Worm (Caenorhabditis elegans) whole organism, L4 larva: ENCODE results near the gene C05C10.7.
A peak's percentile ranks its signal among the peaks of the same experiment; 100 is the strongest.

ENCODE experiments used
- Y48G9A.11 ChIP-seq: fragments of 200-800 bp; sonication (Bioruptor generic); IDR thresholded peaks from 2 replicates; pipeline ENCODE4 v1.3.6; 2022; ENCODE audit warnings: missing genetic modification reagents, missing genetic modification characterization, missing compliant biosample characterization
- Y5F2A.4 ChIP-seq: fragments of 200-800 bp; sonication (Bioruptor generic); optimal IDR thresholded peaks from 2 replicates; lab custom pipeline; 2018; ENCODE audit warnings: mild to moderate bottlenecking, missing genetic modification characterization, missing compliant biosample characterization
- attf-4 ChIP-seq: sonication (generic microtip); optimal IDR thresholded peaks from 3 replicates; lab custom pipeline; 2017; ENCODE audit warnings: missing biosample characterization, missing genetic modification characterization
- ceh-20 ChIP-seq: fragments of 200-800 bp; sonication (Bioruptor generic); IDR thresholded peaks from 2 replicates; pipeline ENCODE4 v1.3.6; 2022; ENCODE audit warnings: missing genetic modification reagents, missing genetic modification characterization, missing compliant biosample characterization
- ceh-28 ChIP-seq: fragments of 150-350 bp; optimal IDR thresholded peaks from 2 replicates; lab custom pipeline; 2014; ENCODE audit warnings: missing biosample characterization, missing genetic modification reagents, missing genetic modification characterization
- ctbp-1 ChIP-seq: fragments of 200-800 bp; sonication (Bioruptor generic); IDR thresholded peaks from 2 replicates; pipeline ENCODE4 v1.3.6; 2022; ENCODE audit warnings: missing genetic modification reagents, missing genetic modification characterization, missing compliant biosample characterization
- daf-16 ChIP-seq, 3 experiments: sonication (generic microtip); optimal IDR thresholded peaks; 2 replicates each; lab custom pipeline; 2016 to 2017; ENCODE audit warnings: missing genetic modification characterization in 3 of 3, missing genetic modification reagents in 3 of 3, mild to moderate bottlenecking in 2 of 3, missing compliant biosample characterization in 2 of 3, missing biosample characterization in 1 of 3, moderate library complexity in 1 of 3
- daf-8 ChIP-seq: fragments of 200-800 bp; sonication (Bioruptor generic); IDR thresholded peaks from 2 replicates; pipeline ENCODE4 v1.3.6; 2022; ENCODE audit warnings: missing genetic modification characterization, missing compliant biosample characterization
- dmd-8 ChIP-seq: fragments of 200-800 bp; sonication (Bioruptor generic); IDR thresholded peaks from 2 replicates; pipeline ENCODE4 v1.3.6; 2022; ENCODE audit warnings: missing genetic modification characterization, missing compliant biosample characterization
- dmd-9 ChIP-seq: fragments of 200-800 bp; sonication (Bioruptor generic); IDR thresholded peaks from 2 replicates; pipeline ENCODE4 v1.3.6; 2022; ENCODE audit warnings: missing genetic modification reagents, missing genetic modification characterization, missing compliant biosample characterization
- dpl-1 ChIP-seq: fragments of 150-350 bp; optimal IDR thresholded peaks from 2 replicates; lab custom pipeline; 2014; ENCODE audit warnings: missing biosample characterization, missing genetic modification reagents, missing genetic modification characterization
- dve-1 ChIP-seq: sonication (generic microtip); optimal IDR thresholded peaks from 2 replicates; lab custom pipeline; 2017; ENCODE audit warnings: antibody characterized with exemption, mild to moderate bottlenecking, missing genetic modification characterization, missing compliant biosample characterization; ENCODE audit not compliant: insufficient read depth
- egl-43 ChIP-seq: fragments of 200-800 bp; sonication (Bioruptor generic); IDR thresholded peaks from 2 replicates; pipeline ENCODE4 v1.3.6; 2022; ENCODE audit warnings: missing genetic modification reagents, missing genetic modification characterization, missing compliant biosample characterization
- fkh-10 ChIP-seq: fragments of 150-350 bp; optimal IDR thresholded peaks from 2 replicates; lab custom pipeline; 2014; ENCODE audit warnings: missing biosample characterization, missing genetic modification reagents, missing genetic modification characterization
- fos-1 ChIP-seq: fragments of 150-350 bp; optimal IDR thresholded peaks from 2 replicates; lab custom pipeline; 2014; ENCODE audit warnings: missing biosample characterization, missing genetic modification characterization
- hif-1 ChIP-seq, 2 experiments: sonication (generic microtip); optimal IDR thresholded peaks; 2 replicates each; lab custom pipeline; 2016 to 2017; ENCODE audit warnings: missing compliant biosample characterization in 2 of 2, missing genetic modification characterization in 2 of 2, missing genetic modification reagents in 2 of 2, missing genotype in 2 of 2, mild to moderate bottlenecking in 1 of 2
- hlh-11 ChIP-seq: fragments of 200-800 bp; sonication (Bioruptor generic); optimal IDR thresholded peaks from 2 replicates; lab custom pipeline; 2018; ENCODE audit warnings: mild to moderate bottlenecking, missing genetic modification characterization, missing compliant biosample characterization
- hlh-30 ChIP-seq: sonication (generic microtip); optimal IDR thresholded peaks from 2 replicates; lab custom pipeline; 2017; ENCODE audit warnings: antibody characterized with exemption, mild to moderate bottlenecking, missing genetic modification characterization, missing compliant biosample characterization; ENCODE audit not compliant: insufficient read depth
- hmg-1.1 ChIP-seq: fragments of 200-800 bp; sonication (Bioruptor generic); IDR thresholded peaks from 2 replicates; pipeline ENCODE4 v1.3.6; 2022; ENCODE audit warnings: missing genetic modification reagents, missing genetic modification characterization, missing compliant biosample characterization
- jun-1 ChIP-seq: fragments of 150-350 bp; optimal IDR thresholded peaks from 2 replicates; lab custom pipeline; 2014; ENCODE audit warnings: missing biosample characterization, missing genetic modification reagents, missing genetic modification characterization
- lin-13 ChIP-seq: fragments of 150-350 bp; optimal IDR thresholded peaks from 2 replicates; lab custom pipeline; 2014; ENCODE audit warnings: missing biosample characterization, missing genetic modification reagents, missing genetic modification characterization
- lin-38 ChIP-seq: fragments of 200-800 bp; sonication (Bioruptor generic); IDR thresholded peaks from 2 replicates; pipeline ENCODE4 v1.3.6; 2022; ENCODE audit warnings: missing genetic modification reagents, missing genetic modification characterization, missing compliant biosample characterization
- lin-39 ChIP-seq: fragments of 150-350 bp; optimal IDR thresholded peaks from 2 replicates; lab custom pipeline; 2014; ENCODE audit warnings: missing biosample characterization, missing genetic modification reagents, missing genetic modification characterization
- lsy-2 ChIP-seq, 2 experiments: fragments of 150-350 bp in 1 of 2; sonication (generic microtip) in 1 of 2; optimal IDR thresholded peaks; 2 replicates each; lab custom pipeline; 2014 to 2017; ENCODE audit warnings: missing biosample characterization in 2 of 2, missing genetic modification characterization in 2 of 2
- mdl-1 ChIP-seq, 2 experiments: fragments of 150-350 bp in 1 of 2; sonication (generic microtip) in 1 of 2; optimal IDR thresholded peaks; 2 replicates each; lab custom pipeline; 2014 to 2017; ENCODE audit warnings: missing biosample characterization in 2 of 2, missing genetic modification characterization in 2 of 2
- mxl-3 ChIP-seq: fragments of 200-800 bp; sonication (Bioruptor generic); optimal IDR thresholded peaks from 2 replicates; lab custom pipeline; 2018; ENCODE audit warnings: mild to moderate bottlenecking, missing genetic modification characterization, missing compliant biosample characterization
- nhr-10 ChIP-seq: fragments of 150-350 bp; optimal IDR thresholded peaks from 2 replicates; lab custom pipeline; 2014; ENCODE audit warnings: missing biosample characterization, missing genetic modification characterization
- nhr-11 ChIP-seq: fragments of 150-350 bp; optimal IDR thresholded peaks from 2 replicates; lab custom pipeline; 2014; ENCODE audit warnings: missing biosample characterization, missing genetic modification characterization
- nhr-28 ChIP-seq: fragments of 150-350 bp; optimal IDR thresholded peaks from 2 replicates; lab custom pipeline; 2014; ENCODE audit warnings: missing biosample characterization, missing genetic modification characterization
- nhr-42 ChIP-seq: fragments of 200-800 bp; sonication (Bioruptor generic); IDR thresholded peaks from 2 replicates; pipeline ENCODE4 v1.3.6; 2022; ENCODE audit warnings: missing genetic modification characterization, missing compliant biosample characterization
- rbr-2 ChIP-seq: sonication (generic microtip); optimal IDR thresholded peaks from 2 replicates; lab custom pipeline; 2016; ENCODE audit warnings: missing genotype, missing genetic modification characterization, missing compliant biosample characterization
- sdz-12 ChIP-seq: fragments of 200-800 bp; sonication (Bioruptor generic); optimal IDR thresholded peaks from 2 replicates; lab custom pipeline; 2018; ENCODE audit warnings: mild to moderate bottlenecking, missing genetic modification characterization, missing compliant biosample characterization
- tag-97 ChIP-seq: fragments of 200-800 bp; sonication (Bioruptor generic); IDR thresholded peaks from 2 replicates; pipeline ENCODE4 v1.3.6; 2022; ENCODE audit warnings: missing genetic modification characterization, missing compliant biosample characterization
- tra-1 ChIP-seq: fragments of 200-800 bp; sonication (Bioruptor generic); IDR thresholded peaks from 2 replicates; pipeline ENCODE4 v1.3.6; 2022; ENCODE audit warnings: missing genetic modification reagents, missing genetic modification characterization, missing compliant biosample characterization
- unc-130 ChIP-seq: sonication (generic microtip); optimal IDR thresholded peaks from 2 replicates; lab custom pipeline; 2016; ENCODE audit warnings: missing genetic modification reagents, missing genetic modification characterization, missing compliant biosample characterization
- unc-62 ChIP-seq, 3 experiments: fragments of 150-350 bp in 1 of 3; sonication (generic microtip); optimal IDR thresholded peaks in 2 of 3; peaks in 1 of 3; 1 replicate in 1 of 3; 2 replicates in 2 of 3; lab custom pipeline; 2014 to 2017; ENCODE audit warnings: missing biosample characterization in 3 of 3, missing genetic modification characterization in 3 of 3, missing genetic modification reagents in 3 of 3, missing genotype in 1 of 3
- zag-1 ChIP-seq: fragments of 150-350 bp; optimal IDR thresholded peaks from 2 replicates; lab custom pipeline; 2014; ENCODE audit warnings: missing biosample characterization, missing genetic modification characterization

The C05C10.7 gene

DNA sequence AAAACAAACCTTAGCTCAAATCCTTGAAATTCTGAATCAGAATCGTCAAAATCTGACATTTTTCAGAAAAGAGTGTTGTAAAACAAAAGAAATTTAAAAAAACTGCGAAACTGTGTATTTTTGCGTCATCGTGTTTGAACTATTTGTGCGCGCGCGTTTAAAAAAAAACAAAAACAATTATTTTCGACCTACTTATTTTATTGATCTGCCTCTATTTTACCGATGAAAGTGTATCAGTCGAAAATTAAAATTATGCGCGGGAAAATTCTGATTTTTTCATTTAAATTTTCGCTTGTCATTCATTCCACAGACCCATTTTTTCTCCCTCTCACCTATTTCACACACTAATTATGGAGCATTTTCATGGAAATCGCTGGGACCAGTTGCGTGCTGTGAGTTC is at the start of gene C05C10.7, which contains the start of gene C05C10.5:
Gene C05C10.7 (minus strand): TSS at position 95 of the 400 bp plus-strand sequence.
Gene C05C10.5 (plus strand): TSS at position 164 of the 400 bp plus-strand sequence.
- TF ChIP-seq ctbp-1 (GFP tag; lab: Robert Waterston, UW) (no peak), lin-38 (GFP tag; lab: Robert Waterston, UW) (peak; percentile 57), hif-1 (tag; optimal IDR thresholded peaks at IDR 0.05; lab: Kevin White, UChicago) (no peak), Y48G9A.11 (GFP tag; lab: Robert Waterston, UW) (peak; percentile 76), tag-97 (no peak), attf-4 (tag; lab: Kevin White, UChicago) (no peak), jun-1 (tag; lab: Kevin White, UChicago) (no peak), unc-130 (GFP tag; lab: Kevin White, UChicago) (peak; percentile 66)

DNA sequence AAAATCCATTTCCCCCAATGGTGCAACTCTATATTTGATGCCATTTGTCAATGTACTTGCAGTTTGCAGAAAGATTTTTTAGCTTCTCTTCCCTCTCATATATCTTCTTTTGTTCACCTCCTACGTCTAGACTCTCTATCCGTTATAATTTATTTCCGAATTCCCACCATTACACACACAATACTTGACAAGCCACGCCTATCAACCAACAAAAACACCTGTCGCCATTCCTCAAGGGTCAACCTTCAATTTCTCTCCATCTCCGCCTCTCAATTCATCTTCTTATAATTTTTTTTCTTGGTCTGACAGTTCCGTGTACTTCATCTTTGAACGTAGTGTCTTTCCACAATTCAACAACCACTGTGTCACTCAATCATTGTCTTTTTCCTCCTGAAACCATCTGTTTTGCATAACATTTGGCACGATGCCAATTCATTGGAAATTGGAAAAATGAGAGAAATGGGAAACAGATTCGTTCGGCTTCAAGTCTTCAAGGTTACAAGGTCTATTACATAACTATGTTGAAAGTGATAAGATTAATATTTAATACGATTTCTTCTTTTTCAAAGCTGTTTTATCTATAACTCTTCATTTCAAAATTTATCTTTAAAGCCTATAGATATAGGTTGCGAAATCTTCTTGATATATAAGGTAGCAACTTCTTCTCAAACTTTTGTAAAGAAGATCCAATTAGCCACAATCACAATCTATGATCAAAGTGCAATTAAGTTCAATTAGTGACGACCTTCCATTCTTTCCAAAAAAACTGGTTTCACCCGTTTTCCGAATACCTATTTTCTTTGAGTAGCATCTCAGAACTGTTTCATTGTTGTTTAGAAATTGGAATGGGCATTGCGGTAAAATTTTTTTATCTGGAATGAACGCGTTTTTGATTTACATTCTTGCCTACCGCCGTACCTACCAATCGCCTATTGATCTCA is 48.1 kb upstream of the C05C10.7 start:
- TF ChIP-seq fos-1 (no peak), unc-62 (GFP tag; optimal IDR thresholded peaks at IDR 0.05 in 1 of 2; lab: Kevin White, UChicago) (peak in 1 of 2 experiments; percentile 99), unc-62 (tag; optimal IDR thresholded peaks at IDR 0.05; lab: Kevin White, UChicago) (no peak)

DNA sequence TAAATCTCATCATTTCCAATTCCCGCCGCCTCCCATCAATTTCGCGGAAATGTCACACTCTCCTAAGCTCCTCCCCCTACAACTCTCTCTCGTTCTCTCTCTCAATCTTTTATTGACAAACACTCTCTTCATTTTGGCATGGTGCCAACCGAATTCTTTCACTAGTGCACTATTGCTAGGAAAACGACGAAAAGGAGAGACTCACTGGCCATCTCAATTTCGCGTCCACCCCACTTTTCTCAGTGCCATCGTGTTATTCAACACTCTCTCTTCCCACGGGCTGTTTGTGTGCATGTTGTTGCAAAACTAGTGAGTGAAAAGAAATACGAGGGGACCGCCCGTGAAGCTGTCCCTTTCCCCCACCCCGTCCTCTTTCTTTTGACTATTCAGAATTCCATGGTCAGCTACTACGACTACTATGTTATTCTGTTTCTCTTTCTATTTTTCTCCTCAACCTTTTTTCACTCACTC is 46.1 kb upstream of the C05C10.7 start:
- TF ChIP-seq nhr-10 (tag; lab: Kevin White, UChicago) (no peak), rbr-2 (tag; lab: Kevin White, UChicago) (peak; percentile 54), dmd-8 (GFP tag; lab: Robert Waterston, UW) (no peak), dve-1 (no peak), tra-1 (GFP tag; lab: Robert Waterston, UW) (no peak), daf-16 (GFP tag; optimal IDR thresholded peaks at IDR 0.05; lab: Kevin White, UChicago) (peak in 1 of 2 experiments; percentile 88), daf-16 (tag; optimal IDR thresholded peaks at IDR 0.05; lab: Kevin White, UChicago) (no peak), hlh-30 (peak; percentile 1), mxl-3 (GFP tag; lab: Kevin White, UChicago) (peak; percentile 18), lin-13 (no peak), dpl-1 (peak; percentile 9), lin-39 (tag; lab: Kevin White, UChicago) (peak; percentile 22), nhr-42 (GFP tag; lab: Robert Waterston, UW) (no peak), nhr-28 (tag; lab: Kevin White, UChicago) (peak; percentile 14), egl-43 (GFP tag; lab: Robert Waterston, UW) (no peak), mdl-1 (tag; optimal IDR thresholded peaks at IDR 0.05; lab: Kevin White, UChicago) (peak in 1 of 2 experiments; percentile 18), hmg-1.1 (GFP tag; lab: Robert Waterston, UW) (peak; percentile 51; the same call in 1 of the 2 replicates), ceh-20 (GFP tag; lab: Robert Waterston, UW) (0 out of 2 replicates have a peak, but pooled peaks have one; percentile 50), lin-38 (GFP tag; lab: Robert Waterston, UW) (no peak), daf-8 (GFP tag; lab: Robert Waterston, UW) (no peak), zag-1 (tag; lab: Kevin White, UChicago) (no peak), nhr-11 (tag; lab: Kevin White, UChicago) (peak; percentile 89), sdz-12 (GFP tag; lab: Kevin White, UChicago) (no peak), Y5F2A.4 (GFP tag; lab: Kevin White, UChicago) (no peak), unc-62 (GFP tag; optimal IDR thresholded peaks at IDR 0.05 in 1 of 2; lab: Kevin White, UChicago) (peak in 1 of 2 experiments; percentile 98), unc-62 (tag; optimal IDR thresholded peaks at IDR 0.05; lab: Kevin White, UChicago) (no peak), lsy-2 (tag; optimal IDR thresholded peaks at IDR 0.05; lab: Kevin White, UChicago) (peak in 1 of 2 experiments; percentile 9), dmd-9 (no peak), ceh-28 (tag; lab: Kevin White, UChicago) (no peak), fkh-10 (GFP tag; lab: Kevin White, UChicago) (peak; percentile 9), hlh-11 (tag; lab: Kevin White, UChicago) (peak; percentile 42)
- TF ChIP-seq, all 104 proteins: peak for 15
